Worm (Caenorhabditis elegans): Measurements from ENCODE around the gene ZK1067.3.

ZK1067.3 gene

ce11 chrII:9273984-9274383 is 50.9 kb downstream of the ZK1067.3 start (continued):
- no peak for TF ChIP-seq cey-2 (tag; optimal IDR thresholded peaks at IDR 0.05; ENCODE audit: borderline replicate concordance, insufficient read depth)
- TF ChIP-seq ceh-20 (GFP tag; IDR thresholded peaks at IDR 0.05): peak; percentile 85; the same call in 1 of the 2 replicates
- no peak for TF ChIP-seq egl-27 (tag; optimal IDR thresholded peaks at IDR 0.05)
- peak; percentile 2 for TF ChIP-seq pqm-1 (tag; optimal IDR thresholded peaks at IDR 0.05)
- peak; percentile 60 for TF ChIP-seq fkh-10 (GFP tag; optimal IDR thresholded peaks at IDR 0.05)
- no peak for TF ChIP-seq F44E2.7 (GFP tag; IDR thresholded peaks at IDR 0.05)
- no peak for TF ChIP-seq snpc-4 (tag; optimal IDR thresholded peaks at IDR 0.05)
- no peak for TF ChIP-seq ceh-32 (tag; optimal IDR thresholded peaks at IDR 0.05; ENCODE audit: poor library complexity)
- no peak for TF ChIP-seq ceh-62 (tag; optimal IDR thresholded peaks at IDR 0.05)
- peak; percentile 19 for TF ChIP-seq ceh-28 (tag; optimal IDR thresholded peaks at IDR 0.05)
- no peak for TF ChIP-seq nhr-76 (tag; optimal IDR thresholded peaks at IDR 0.05)
- no peak for TF ChIP-seq ZK337.2 (GFP tag; IDR thresholded peaks at IDR 0.05)
- TF ChIP-seq nhr-25 (tag; optimal IDR thresholded peaks at IDR 0.05; ENCODE audit: borderline replicate concordance, insufficient read depth): peak; percentile 76
- TF ChIP-seq F49E8.2 (tag; optimal IDR thresholded peaks at IDR 0.05; ENCODE audit: borderline replicate concordance): no peak
- peak; percentile 44; the same call in 1 of the 2 replicates for TF ChIP-seq lin-38 (GFP tag; IDR thresholded peaks at IDR 0.05)
- no peak for TF ChIP-seq nhr-111 (GFP tag; optimal IDR thresholded peaks at IDR 0.05)
- TF ChIP-seq unc-62 (GFP tag; optimal IDR thresholded peaks at IDR 0.05 in 1 of 2): peak in 1 of 2 experiments; percentile 99
- no peak for TF ChIP-seq unc-62 (tag; optimal IDR thresholded peaks at IDR 0.05)
- TF ChIP-seq nhr-77 (tag; optimal IDR thresholded peaks at IDR 0.05): peak; percentile 67
- TF ChIP-seq ceh-82 (tag; optimal IDR thresholded peaks at IDR 0.05): no peak
- no peak for TF ChIP-seq lim-7 (GFP tag; IDR thresholded peaks at IDR 0.05)
- TF ChIP-seq lir-3 (tag; optimal IDR thresholded peaks at IDR 0.05): no peak
- peak; percentile 74 for TF ChIP-seq mxl-3 (GFP tag; optimal IDR thresholded peaks at IDR 0.05)

ce11 chrII:9274734-9275133 is 51.7 kb downstream of the ZK1067.3 start:
- TF ChIP-seq Y75B8A.6 (GFP tag; IDR thresholded peaks at IDR 0.05): no peak
- peak; percentile 2 for TF ChIP-seq T20F7.1 (GFP tag; optimal IDR thresholded peaks at IDR 0.05)
- TF ChIP-seq lin-38 (GFP tag; IDR thresholded peaks at IDR 0.05): 0 out of 2 replicates have a peak, but pooled peaks have one; percentile 13
- 0 out of 2 replicates have a peak, but pooled peaks have one; percentile 38 for TF ChIP-seq zfp-3 (GFP tag; conservative IDR thresholded peaks at IDR 0.05)
- no peak for TF ChIP-seq F44E2.7 (GFP tag; IDR thresholded peaks at IDR 0.05)
- no peak for TF ChIP-seq nhr-111 (GFP tag; optimal IDR thresholded peaks at IDR 0.05)
- peak; percentile 72 for TF ChIP-seq mep-1 (tag; optimal IDR thresholded peaks at IDR 0.05)
- peak; percentile 52 for TF ChIP-seq aha-1 (tag)
- TF ChIP-seq nhr-76 (tag; optimal IDR thresholded peaks at IDR 0.05): no peak

Data from whole organism, L4 larva.